Worm (Caenorhabditis elegans) whole organism, late embryonic: ENCODE data around the gene manf-1.
"Not testable (repeated sequence)": the region's sequence is repeated elsewhere in the genome, so short reads cannot be mapped to it uniquely, and the experiment has no call there.

ENCODE experiments used
- ama-1 ChIP-seq: fragments of 150-350 bp; optimal IDR thresholded peaks from 2 replicates; lab custom pipeline; 2014
- ceh-19 ChIP-seq: fragments of 200-800 bp; sonication (Bioruptor generic); optimal IDR thresholded peaks from 2 replicates; lab custom pipeline; 2018; ENCODE audit warnings: mild to moderate bottlenecking, missing genetic modification characterization, missing compliant biosample characterization
- ceh-48 ChIP-seq: sonication (generic microtip); optimal IDR thresholded peaks from 2 replicates; lab custom pipeline; 2016; ENCODE audit warnings: missing genetic modification characterization, inconsistent platforms, missing compliant biosample characterization
- ceh-6 ChIP-seq: fragments of 200-800 bp; sonication (Bioruptor generic); optimal IDR thresholded peaks from 2 replicates; lab custom pipeline; 2018; ENCODE audit warnings: mild to moderate bottlenecking, missing genetic modification characterization, missing compliant biosample characterization
- elt-2 ChIP-seq: sonication (generic microtip); optimal IDR thresholded peaks from 2 replicates; lab custom pipeline; 2016; ENCODE audit warnings: missing genetic modification reagents, missing genetic modification characterization, missing compliant biosample characterization
- ets-4 ChIP-seq: sonication (generic microtip); optimal IDR thresholded peaks from 2 replicates; lab custom pipeline; 2016; ENCODE audit warnings: missing genetic modification characterization, missing compliant biosample characterization
- fkh-10 ChIP-seq: fragments of 150-350 bp; optimal IDR thresholded peaks from 2 replicates; lab custom pipeline; 2014; ENCODE audit warnings: missing biosample characterization, missing genetic modification reagents, missing genetic modification characterization
- gmeb-2 ChIP-seq: sonication (generic microtip); optimal IDR thresholded peaks from 2 replicates; lab custom pipeline; 2016; ENCODE audit warnings: missing genetic modification characterization, inconsistent platforms, missing compliant biosample characterization
- nfya-1 ChIP-seq: sonication (generic microtip); optimal IDR thresholded peaks from 2 replicates; lab custom pipeline; 2017; ENCODE audit warnings: missing genetic modification characterization, mild to moderate bottlenecking, missing compliant biosample characterization, antibody characterized with exemption, moderate library complexity
- nhr-11 ChIP-seq: fragments of 150-350 bp; optimal IDR thresholded peaks from 2 replicates; lab custom pipeline; 2014; ENCODE audit warnings: missing biosample characterization, missing genetic modification characterization
- npax-4 ChIP-seq: sonication (generic microtip); optimal IDR thresholded peaks from 2 replicates; lab custom pipeline; 2016; ENCODE audit warnings: missing genetic modification characterization, missing compliant biosample characterization
- pros-1 ChIP-seq: fragments of 150-350 bp; optimal IDR thresholded peaks from 2 replicates; lab custom pipeline; 2014; ENCODE audit warnings: missing biosample characterization, missing genetic modification reagents, missing genetic modification characterization
- unc-3 ChIP-seq, 2 experiments: fragments of 200-800 bp in 1 of 2; sonication (Bioruptor generic) in 1 of 2; sonication (generic microtip) in 1 of 2; conservative IDR thresholded peaks in 1 of 2; optimal IDR thresholded peaks in 1 of 2; 2 replicates each; pipeline versions ENCODE4 v1.3.6 to Lab custom; 2016 to 2022; ENCODE audit warnings: missing compliant biosample characterization in 2 of 2, missing genetic modification characterization in 2 of 2, missing genetic modification reagents in 1 of 2
- ztf-16 ChIP-seq: sonication (generic microtip); optimal IDR thresholded peaks from 2 replicates; lab custom pipeline; 2017; ENCODE audit warnings: missing genetic modification characterization, missing compliant biosample characterization

ce11 chrIV:2917729-2918128, 10.5 kb downstream of the manf-1 start, which contains the start of gene Y54G2A.50:
- TF ChIP-seq ceh-19 (GFP tag; lab: Kevin White, UChicago); ztf-16 (tag; lab: Kevin White, UChicago); ama-1 (lab: Kevin White, UChicago); unc-3 (GFP tag; conservative IDR thresholded peaks at IDR 0.05; lab: Robert Waterston, UW); unc-3 (tag; optimal IDR thresholded peaks at IDR 0.05; lab: Kevin White, UChicago); nfya-1 (tag; lab: Kevin White, UChicago); fkh-10 (GFP tag; lab: Kevin White, UChicago); ceh-6 (GFP tag; lab: Kevin White, UChicago); pros-1 (tag; lab: Kevin White, UChicago); gmeb-2 (tag; lab: Kevin White, UChicago); elt-2; nhr-11 (tag; lab: Kevin White, UChicago); npax-4; ets-4 (tag; lab: Kevin White, UChicago); ceh-48: not testable (repeated sequence)
